Fruit fly (Drosophila melanogaster): ENCODE data around the gene Caf1-180.

The Caf1-180 gene

DNA sequence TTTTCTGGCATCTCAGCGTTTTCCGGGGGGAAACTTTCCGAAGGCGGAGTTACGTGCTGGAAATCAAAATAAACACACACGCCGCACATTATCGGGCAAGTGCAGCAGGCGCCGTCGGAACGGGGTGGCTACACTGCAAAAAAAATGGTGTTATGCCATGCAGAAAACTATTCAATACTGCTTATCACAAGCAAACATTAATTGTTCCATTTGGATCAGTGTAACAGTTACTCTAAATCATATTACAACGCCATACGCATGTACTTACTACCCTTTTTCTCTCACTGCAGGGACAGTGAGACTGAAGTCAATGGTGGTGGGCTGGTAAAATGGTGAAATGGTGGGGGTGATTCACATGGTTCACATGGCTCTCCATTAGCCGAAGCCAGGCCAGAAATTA lies 21.1 kb upstream of the Caf1-180 start (continued):
- TF ChIP-seq usp (GFP tag; optimal IDR thresholded peaks at IDR 0.05): no peak
- no peak for TF ChIP-seq CG9797 (GFP tag; optimal IDR thresholded peaks at IDR 0.05)
- no peak for TF ChIP-seq scrt (GFP tag; optimal IDR thresholded peaks at IDR 0.05)
- TF ChIP-seq Nf-YA (GFP tag; IDR thresholded peaks at IDR 0.05): peak; percentile 36; the same call in 1 of the 2 replicates
- no peak; the same call in 1 of the 2 replicates for TF ChIP-seq Gsc (GFP tag; IDR thresholded peaks at IDR 0.05)
- no peak for TF ChIP-seq CG16813 (GFP tag; IDR thresholded peaks at IDR 0.05; ENCODE audit: partially characterized antibody)
- TF ChIP-seq Nf-YB (GFP tag; optimal IDR thresholded peaks at IDR 0.05): peak; percentile 64
- TF ChIP-seq CG6683 (GFP tag; optimal IDR thresholded peaks at IDR 0.05): no peak
- peak; percentile 1 for TF ChIP-seq CTCF (GFP tag; optimal IDR thresholded peaks at IDR 0.05)
- no peak for TF ChIP-seq Dref (GFP tag; IDR thresholded peaks at IDR 0.05)
- peak; percentile 85 for TF ChIP-seq CG7839 (tag; optimal IDR thresholded peaks at IDR 0.05)
- peak; percentile 62 for TF ChIP-seq CG13424 (tag; optimal IDR thresholded peaks at IDR 0.05)
- peak; percentile 10 for TF ChIP-seq CG12942 (GFP tag; optimal IDR thresholded peaks at IDR 0.05)
- TF ChIP-seq prd (optimal IDR thresholded peaks at IDR 0.05): no peak
- TF ChIP-seq prd (GFP tag; IDR thresholded peaks at IDR 0.05): peak; percentile 87
- TF ChIP-seq CG14710 (tag; optimal IDR thresholded peaks at IDR 0.05): peak; percentile 82
- peak; percentile 81 for TF ChIP-seq gsb-n (tag; optimal IDR thresholded peaks at IDR 0.05)
- TF ChIP-seq Atf-2 (GFP tag; optimal IDR thresholded peaks at IDR 0.05): peak; percentile 25
- peak; percentile 64 for TF ChIP-seq zen (tag; optimal IDR thresholded peaks at IDR 0.05)
- TF ChIP-seq H2.0 (GFP tag; IDR thresholded peaks at IDR 0.05): peak; percentile 64
- no peak for TF ChIP-seq yki (optimal IDR thresholded peaks at IDR 0.05)
- TF ChIP-seq CG9817 (tag; optimal IDR thresholded peaks at IDR 0.05): no peak
- peak; percentile 35; the same call in 1 of the 3 replicates for TF ChIP-seq CG11093 (GFP tag; IDR thresholded peaks at IDR 0.05)
- TF ChIP-seq CG3065 (GFP tag; optimal IDR thresholded peaks at IDR 0.05): no peak
- TF ChIP-seq onecut (GFP tag; IDR thresholded peaks at IDR 0.05): peak; percentile 73
- peak; percentile 4 for TF ChIP-seq CG15011 (GFP tag; optimal IDR thresholded peaks at IDR 0.05)
- peak; percentile 71 for TF ChIP-seq CG4820 (GFP tag; optimal IDR thresholded peaks at IDR 0.05)
- no peak for TF ChIP-seq CG3281 (GFP tag; optimal IDR thresholded peaks at IDR 0.05)
- TF ChIP-seq CG1603 (tag; optimal IDR thresholded peaks at IDR 0.05): peak; percentile 94
- TF ChIP-seq CG12299 (tag; optimal IDR thresholded peaks at IDR 0.05): no peak
- TF ChIP-seq crol (GFP tag; IDR thresholded peaks at IDR 0.05): no peak
- no peak; the same call in 1 of the 2 replicates for TF ChIP-seq ro (GFP tag; IDR thresholded peaks at IDR 0.05)
- TF ChIP-seq Hr39 (optimal IDR thresholded peaks at IDR 0.05): no peak
- TF ChIP-seq ind (GFP tag; optimal IDR thresholded peaks at IDR 0.05): peak; percentile 33
- TF ChIP-seq so (GFP tag; IDR thresholded peaks at IDR 0.05): 0 out of 3 replicates have a peak, but pooled peaks have one; percentile 60
- TF ChIP-seq CG1647 (GFP tag; optimal IDR thresholded peaks at IDR 0.05): peak; percentile 2
- 0 out of 3 replicates have a peak, but pooled peaks have one; percentile 38 for TF ChIP-seq Mrtf (GFP tag; IDR thresholded peaks at IDR 0.05)
- no peak for TF ChIP-seq psq (GFP tag; optimal IDR thresholded peaks at IDR 0.05)
- TF ChIP-seq TFAM (GFP tag; optimal IDR thresholded peaks at IDR 0.05): no peak
- TF ChIP-seq Ptx1 (GFP tag; IDR thresholded peaks at IDR 0.05): peak; percentile 71
- no peak for TF ChIP-seq hb (GFP tag; IDR thresholded peaks at IDR 0.05; ENCODE audit: partially characterized antibody)
- TF ChIP-seq Scr (GFP tag; IDR thresholded peaks at IDR 0.05; ENCODE audit: partially characterized antibody): no peak
- no peak for TF ChIP-seq corto (GFP tag; optimal IDR thresholded peaks at IDR 0.05)
- TF ChIP-seq CG4282 (GFP tag; optimal IDR thresholded peaks at IDR 0.05): no peak
- no peak for TF ChIP-seq zen2 (GFP tag; IDR thresholded peaks at IDR 0.05; ENCODE audit: partially characterized antibody)
- peak; percentile 84 for TF ChIP-seq gem (tag; optimal IDR thresholded peaks at IDR 0.05)
- no peak for TF ChIP-seq fd102C (GFP tag; optimal IDR thresholded peaks at IDR 0.05)
- peak; percentile 69 for TF ChIP-seq Abd-B (GFP tag; optimal IDR thresholded peaks at IDR 0.05)
- no peak for TF ChIP-seq CG16779 (GFP tag; IDR thresholded peaks at IDR 0.05)
- TF ChIP-seq CG15269 (tag; optimal IDR thresholded peaks at IDR 0.05): no peak
- peak; percentile 83 for TF ChIP-seq CG11504 (tag; optimal IDR thresholded peaks at IDR 0.05)
- TF ChIP-seq Lpt (GFP tag; optimal IDR thresholded peaks at IDR 0.05): no peak
- peak; percentile 88 for TF ChIP-seq ara (GFP tag; IDR thresholded peaks at IDR 0.05)
